Fruit fly (Drosophila melanogaster): ENCODE measurements around the gene Ubc2.

Ubc2 gene

DNA sequence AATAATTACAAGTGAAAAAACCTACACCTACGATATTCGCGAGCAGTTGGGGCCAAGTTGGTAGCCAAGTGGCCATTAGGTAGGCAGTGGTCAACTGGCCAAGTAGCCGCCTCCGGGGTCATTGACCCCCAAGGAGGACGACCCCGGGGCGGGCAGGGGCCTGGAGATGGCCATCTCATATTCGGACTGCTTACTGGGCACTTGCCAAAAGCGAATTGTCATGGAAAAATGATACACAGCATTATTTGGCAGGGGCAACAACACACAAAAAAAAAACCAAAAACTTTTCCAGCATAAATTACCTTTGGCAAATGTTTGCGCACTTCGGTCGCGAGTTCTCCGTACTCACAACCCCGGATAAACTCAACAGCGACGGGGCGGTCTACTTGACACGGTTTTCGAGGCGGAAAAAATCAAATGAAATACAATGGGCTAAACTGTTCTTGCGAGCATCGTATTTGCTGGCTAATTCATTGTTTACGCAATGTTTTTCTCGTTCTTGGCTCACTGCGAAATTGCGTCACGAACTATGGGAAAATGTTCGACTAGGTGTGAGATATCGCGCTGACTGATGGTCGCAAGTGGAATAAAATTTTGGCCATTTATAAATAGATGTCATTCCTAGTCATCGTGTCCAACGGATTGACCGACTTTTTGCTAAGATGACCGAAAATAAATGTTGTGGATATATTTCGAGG is 16.7 kb downstream of the Ubc2 start (continued):
- TF ChIP-seq Drgx (GFP tag; IDR thresholded peaks at IDR 0.05): no peak
- peak; percentile 41 for TF ChIP-seq Med (GFP tag)
- no peak for TF ChIP-seq so (GFP tag; IDR thresholded peaks at IDR 0.05)
- TF ChIP-seq Mes4 (GFP tag; optimal IDR thresholded peaks at IDR 0.05): no peak
- no peak for TF ChIP-seq CG15011 (GFP tag; optimal IDR thresholded peaks at IDR 0.05)
- TF ChIP-seq CG12104 (GFP tag; optimal IDR thresholded peaks at IDR 0.05): no peak
- no peak for TF ChIP-seq ems (GFP tag; optimal IDR thresholded peaks at IDR 0.05)
- TF ChIP-seq exex (tag; optimal IDR thresholded peaks at IDR 0.05): no peak
- TF ChIP-seq NFAT (GFP tag; IDR thresholded peaks at IDR 0.05): no peak
- TF ChIP-seq CG4282 (GFP tag; optimal IDR thresholded peaks at IDR 0.05): no peak
- TF ChIP-seq CG2875 (GFP tag; optimal IDR thresholded peaks at IDR 0.05): no peak
- TF ChIP-seq chif (GFP tag; optimal IDR thresholded peaks at IDR 0.05): peak in 1 of 2 experiments; percentile 13

DNA sequence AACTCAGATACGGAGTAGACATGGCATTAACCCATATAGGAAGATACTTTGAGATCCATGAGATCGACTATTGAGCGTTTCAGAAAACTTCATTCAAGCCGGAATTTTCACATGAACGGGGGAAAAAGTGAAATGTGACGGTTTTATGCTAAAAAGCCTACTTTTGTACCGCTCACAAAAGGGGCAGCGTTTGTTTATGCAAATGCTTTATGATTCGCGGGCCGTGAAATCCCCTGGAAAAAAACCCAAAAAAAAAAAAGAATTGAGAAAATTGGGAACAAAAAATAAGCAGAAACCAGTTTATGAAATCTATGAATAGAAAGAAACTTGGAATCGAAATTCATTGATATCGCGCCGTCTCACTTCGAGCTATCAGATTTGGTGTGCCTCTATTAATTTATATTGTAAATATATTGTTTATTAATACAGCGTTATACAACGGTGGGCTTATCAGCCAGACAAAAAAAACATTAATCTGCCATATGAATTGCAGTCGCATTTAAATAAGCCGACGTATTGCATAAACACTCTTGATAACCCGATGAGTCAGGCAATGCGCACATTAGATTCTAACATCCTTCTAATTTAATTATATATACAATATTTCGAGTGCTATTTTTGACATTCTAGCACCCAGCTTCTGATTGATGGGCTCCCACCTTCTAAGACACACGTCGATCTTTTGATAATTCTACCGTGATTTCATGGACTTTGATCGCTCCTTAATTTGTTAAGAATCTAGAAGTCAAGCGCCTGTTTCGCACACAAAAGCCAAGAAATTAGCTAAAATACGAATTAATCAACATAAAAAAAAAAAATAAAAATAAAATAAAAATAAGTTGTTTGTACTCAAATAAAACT is 18.0 kb downstream of the Ubc2 start:
- no peak for TF ChIP-seq CG5180 (GFP tag; optimal IDR thresholded peaks at IDR 0.05)
- TF ChIP-seq Scr (GFP tag; IDR thresholded peaks at IDR 0.05; ENCODE audit: partially characterized antibody): no peak
- no peak for TF ChIP-seq CG3838 (GFP tag; optimal IDR thresholded peaks at IDR 0.05)
- peak; percentile 30 for TF ChIP-seq Med (GFP tag)
- TF ChIP-seq Blimp-1 (GFP tag; optimal IDR thresholded peaks at IDR 0.05): peak; percentile 69
- TF ChIP-seq oc (tag; optimal IDR thresholded peaks at IDR 0.05): peak; percentile 74
- peak; percentile 35; the same call in 1 of the 2 replicates for TF ChIP-seq vvl (GFP tag; IDR thresholded peaks at IDR 0.05)
- TF ChIP-seq sqz (GFP tag; optimal IDR thresholded peaks at IDR 0.05): peak; percentile 66
- no peak for TF ChIP-seq B-H1 (GFP tag; IDR thresholded peaks at IDR 0.05)
- no peak for TF ChIP-seq CG2120 (GFP tag; optimal IDR thresholded peaks at IDR 0.05)
- TF ChIP-seq abd-A (tag; optimal IDR thresholded peaks at IDR 0.05): peak; percentile 2
- peak in 1 of 2 experiments; percentile 77 for TF ChIP-seq Pdp1 (GFP tag; optimal IDR thresholded peaks at IDR 0.05)
- no peak for TF ChIP-seq gce (GFP tag; IDR thresholded peaks at IDR 0.05)
- no peak for TF ChIP-seq CG4360 (GFP tag; IDR thresholded peaks at IDR 0.05)

DNA sequence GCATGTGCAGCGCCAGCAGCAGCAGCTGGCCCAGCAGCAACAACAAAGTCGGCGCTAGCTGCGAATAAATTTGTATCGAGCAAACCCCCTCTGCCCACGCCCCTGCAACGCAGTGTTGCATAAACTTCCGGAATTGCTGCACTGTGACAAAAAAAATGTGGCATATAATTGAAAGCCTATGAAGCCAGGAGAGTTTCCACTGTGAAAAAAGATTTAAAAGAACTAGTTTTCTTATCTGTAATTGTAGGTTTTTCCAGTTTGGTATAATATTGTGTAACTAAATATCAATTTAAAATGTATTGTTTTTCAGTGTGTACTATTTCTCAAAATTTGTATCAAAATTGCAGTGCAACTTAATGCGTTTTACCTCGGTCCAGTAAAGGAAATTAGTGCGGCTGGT is 19.6 kb downstream of the Ubc2 start:
- TF ChIP-seq BtbVII (GFP tag; optimal IDR thresholded peaks at IDR 0.05) (no peak), CG14667 (GFP tag; IDR thresholded peaks at IDR 0.05) (0 out of 2 replicates have a peak, but pooled peaks have one; percentile 5), CG34376 (GFP tag; optimal IDR thresholded peaks at IDR 0.05) (no peak), CG2120 (GFP tag; optimal IDR thresholded peaks at IDR 0.05) (no peak), cato (GFP tag; optimal IDR thresholded peaks at IDR 0.05; ENCODE audit: borderline replicate concordance) (no peak), CG4854 (GFP tag; optimal IDR thresholded peaks at IDR 0.05) (no peak), Six4 (GFP tag; optimal IDR thresholded peaks at IDR 0.05) (no peak), CG13424 (tag; optimal IDR thresholded peaks at IDR 0.05) (no peak), stc (GFP tag; IDR thresholded peaks at IDR 0.05) (no peak), CG5180 (GFP tag; optimal IDR thresholded peaks at IDR 0.05) (peak; percentile 78), CG7963 (GFP tag; IDR thresholded peaks at IDR 0.05; ENCODE audit: partially characterized antibody) (no peak), sens (GFP tag) (peak; percentile 75), Lpt (GFP tag; optimal IDR thresholded peaks at IDR 0.05) (no peak), eve (GFP tag; optimal IDR thresholded peaks at IDR 0.05) (no peak), Atf6 (GFP tag; IDR thresholded peaks at IDR 0.05) (no peak), CG30403 (GFP tag; optimal IDR thresholded peaks at IDR 0.05) (peak; percentile 11), CG31224 (GFP tag; IDR thresholded peaks at IDR 0.05) (no peak), Mad (GFP tag; optimal IDR thresholded peaks at IDR 0.05) (no peak), CG11093 (GFP tag; IDR thresholded peaks at IDR 0.05) (no peak), Drgx (GFP tag; IDR thresholded peaks at IDR 0.05) (peak; percentile 61; the same call in 1 of the 2 replicates), CG8924 (tag; optimal IDR thresholded peaks at IDR 0.05) (no peak), CG15696 (tag; optimal IDR thresholded peaks at IDR 0.05) (no peak), CG12071 (GFP tag; optimal IDR thresholded peaks at IDR 0.05) (no peak), ranshi (GFP tag; IDR thresholded peaks at IDR 0.05) (no peak)

All from whole organism, embryonic.